Worm (Caenorhabditis elegans): ENCODE measurements around the gene K05B2.4.

K05B2.4 gene

DNA sequence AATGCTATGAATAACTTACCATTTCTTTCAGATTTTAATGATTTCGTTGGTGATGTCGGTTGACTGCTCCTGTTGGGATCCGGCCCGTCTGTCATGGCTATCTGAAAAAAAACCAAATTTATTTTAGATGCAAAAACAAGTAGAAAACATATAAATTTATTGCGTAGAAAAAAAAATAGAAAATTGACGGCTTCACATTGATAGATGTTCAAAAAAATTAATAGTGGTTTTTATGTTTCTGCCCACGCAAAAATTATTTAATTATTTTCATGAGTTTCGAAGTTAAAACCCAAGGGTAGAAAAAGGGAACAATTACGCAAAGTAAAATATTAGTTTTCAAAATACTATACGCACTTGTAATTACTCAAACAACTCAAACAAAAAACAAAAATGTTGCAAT lies 8.9 kb upstream of the K05B2.4 start, which contains the start of gene mct-4:
TSS of gene mct-4 (minus strand) at position 101 of the 400 bp plus-strand sequence.
- no peak for TF ChIP-seq zag-1 (tag; optimal IDR thresholded peaks at IDR 0.05)
- no peak for TF ChIP-seq pha-4 (tag; optimal IDR thresholded peaks at IDR 0.05)
- no peak for TF ChIP-seq nhr-237 (tag; optimal IDR thresholded peaks at IDR 0.05)

- TF ChIP-seq pqm-1 (tag; optimal IDR thresholded peaks at IDR 0.05): peak; percentile 35
- no peak for TF ChIP-seq lin-15B (tag; optimal IDR thresholded peaks at IDR 0.05)
- TF ChIP-seq elt-2 (tag; optimal IDR thresholded peaks at IDR 0.05): peak; percentile 73
- TF ChIP-seq nhr-23 (tag; optimal IDR thresholded peaks at IDR 0.05): no peak
Observed at ce11 chrX:4928118-4928517, 7.3 kb upstream of the K05B2.4 start.

ce11 chrX:4915879-4916278 lies 4.9 kb downstream of the K05B2.4 start, which contains the start of gene ifa-4:
Gene ifa-4, minus strand, starts transcription at chrX:4915979.
- TF ChIP-seq nfya-1 (tag; optimal IDR thresholded peaks at IDR 0.05; ENCODE audit: insufficient read depth): no peak
- no peak for TF ChIP-seq hmg-11 (tag; optimal IDR thresholded peaks at IDR 0.05)
- TF ChIP-seq pha-4 (tag; optimal IDR thresholded peaks at IDR 0.05): no peak
- no peak for TF ChIP-seq unc-62 (GFP tag; optimal IDR thresholded peaks at IDR 0.05)
- no peak for TF ChIP-seq fos-1 (tag; optimal IDR thresholded peaks at IDR 0.05)
- no peak for TF ChIP-seq ceh-16 (tag; optimal IDR thresholded peaks at IDR 0.05)
- TF ChIP-seq mdl-1 (tag; optimal IDR thresholded peaks at IDR 0.05): no peak
- no peak for TF ChIP-seq ceh-28 (tag; optimal IDR thresholded peaks at IDR 0.05)
- no peak for TF ChIP-seq egl-27 (tag; optimal IDR thresholded peaks at IDR 0.05)
- TF ChIP-seq skn-1 (tag; optimal IDR thresholded peaks at IDR 0.05): no peak
- no peak for TF ChIP-seq lin-39 (tag; optimal IDR thresholded peaks at IDR 0.05)
- no peak for TF ChIP-seq nhr-28 (tag; optimal IDR thresholded peaks at IDR 0.05)
- TF ChIP-seq nhr-11 (tag; optimal IDR thresholded peaks at IDR 0.05): no peak
- TF ChIP-seq ztf-11 (tag; optimal IDR thresholded peaks at IDR 0.05): no peak
- TF ChIP-seq aly-2 (tag; optimal IDR thresholded peaks at IDR 0.05): no peak
- TF ChIP-seq R02D3.7 (tag; optimal IDR thresholded peaks at IDR 0.05): no peak
- TF ChIP-seq nhr-77 (tag; optimal IDR thresholded peaks at IDR 0.05): no peak
- no peak for TF ChIP-seq elt-1 (tag; optimal IDR thresholded peaks at IDR 0.05)
- TF ChIP-seq nhr-67 (tag; optimal IDR thresholded peaks at IDR 0.05): no peak

DNA sequence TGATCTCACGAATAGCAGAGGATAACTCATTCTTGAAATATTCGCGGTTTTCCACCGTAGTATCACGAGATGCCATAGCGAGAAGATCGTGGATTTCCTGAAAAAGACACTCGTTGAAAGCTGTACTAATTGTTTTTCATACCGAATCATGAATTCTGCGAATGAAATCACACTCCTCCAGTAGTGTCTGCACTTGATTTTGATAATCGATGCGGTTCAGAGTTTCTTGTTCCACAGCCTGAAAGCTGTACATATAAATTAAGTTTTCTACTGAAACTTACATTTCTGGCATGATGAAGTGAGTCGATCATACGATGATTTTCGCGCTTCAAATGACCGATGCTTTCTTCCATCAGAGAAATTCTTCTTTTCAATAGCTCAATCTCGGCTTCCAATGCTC lies 6.3 kb downstream of the K05B2.4 start:
- TF ChIP-seq elt-1 (tag; optimal IDR thresholded peaks at IDR 0.05): no peak
- no peak for TF ChIP-seq eor-1 (tag; optimal IDR thresholded peaks at IDR 0.05)
- TF ChIP-seq ceh-16 (tag; optimal IDR thresholded peaks at IDR 0.05): no peak
- TF ChIP-seq nhr-23 (tag; optimal IDR thresholded peaks at IDR 0.05): no peak
- TF ChIP-seq fkh-10 (GFP tag; optimal IDR thresholded peaks at IDR 0.05): no peak
- TF ChIP-seq nhr-43 (tag; optimal IDR thresholded peaks at IDR 0.05; ENCODE audit: poor library complexity, severe bottlenecking): no peak
- no peak for TF ChIP-seq sea-2 (GFP tag; optimal IDR thresholded peaks at IDR 0.05)
- no peak for TF ChIP-seq mdl-1 (tag; optimal IDR thresholded peaks at IDR 0.05)
- TF ChIP-seq nhr-77 (tag; optimal IDR thresholded peaks at IDR 0.05): no peak

DNA sequence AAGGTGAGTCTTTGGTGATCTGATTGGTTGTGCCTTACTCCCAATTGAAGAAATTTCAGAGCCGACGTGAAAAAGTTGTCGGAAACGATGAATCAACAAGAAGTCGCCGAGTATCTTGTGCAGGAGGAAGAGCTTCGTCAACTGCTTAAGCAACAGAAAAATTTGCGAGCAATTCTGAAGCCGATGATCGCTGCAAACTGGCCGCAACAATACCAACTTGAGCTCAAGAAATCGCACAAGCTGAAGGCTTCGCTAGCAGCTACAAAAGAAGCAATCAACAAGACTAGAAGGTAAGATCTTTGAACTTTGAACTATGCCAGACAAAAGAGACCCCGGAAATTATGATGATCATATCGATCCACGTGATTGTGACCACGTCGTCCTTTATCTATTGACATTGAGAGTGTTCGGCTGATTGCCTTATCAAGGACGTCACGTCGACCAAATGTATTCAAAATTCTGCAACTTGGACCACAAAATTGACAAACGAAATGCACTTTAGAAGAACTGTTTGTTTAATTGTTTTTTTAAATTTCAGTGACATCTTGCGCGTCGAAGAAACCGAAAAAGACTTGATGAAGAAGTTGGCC lies 9.4 kb downstream of the K05B2.4 start:
- TF ChIP-seq elt-2 (tag; optimal IDR thresholded peaks at IDR 0.05): no peak
- no peak for TF ChIP-seq nhr-25 (tag; optimal IDR thresholded peaks at IDR 0.05)
- TF ChIP-seq nhr-23 (tag; optimal IDR thresholded peaks at IDR 0.05): no peak
- TF ChIP-seq lin-15B (tag; optimal IDR thresholded peaks at IDR 0.05): no peak
- TF ChIP-seq nhr-76 (tag; optimal IDR thresholded peaks at IDR 0.05): no peak
- no peak for TF ChIP-seq snpc-4 (tag; optimal IDR thresholded peaks at IDR 0.05)
- no peak for TF ChIP-seq lin-39 (tag; optimal IDR thresholded peaks at IDR 0.05)
- no peak for TF ChIP-seq aly-2 (tag; optimal IDR thresholded peaks at IDR 0.05)
- no peak for TF ChIP-seq eor-1 (tag; optimal IDR thresholded peaks at IDR 0.05)
- TF ChIP-seq fkh-2 (tag; optimal IDR thresholded peaks at IDR 0.05): no peak
- no peak for TF ChIP-seq R02D3.7 (tag; optimal IDR thresholded peaks at IDR 0.05)
- no peak for TF ChIP-seq elt-1 (tag; optimal IDR thresholded peaks at IDR 0.05)
- no peak for TF ChIP-seq fos-1 (tag; optimal IDR thresholded peaks at IDR 0.05)
- TF ChIP-seq hmg-11 (tag; optimal IDR thresholded peaks at IDR 0.05): no peak
- no peak for TF ChIP-seq ZK546.5 (tag; optimal IDR thresholded peaks at IDR 0.05)
- TF ChIP-seq pha-4 (tag; optimal IDR thresholded peaks at IDR 0.05): no peak
- TF ChIP-seq nhr-77 (tag; optimal IDR thresholded peaks at IDR 0.05): no peak
- no peak for TF ChIP-seq zag-1 (tag; optimal IDR thresholded peaks at IDR 0.05)

All from whole organism, L3 larva.